Fruit fly (Drosophila melanogaster): ENCODE results near the gene br.

DNA sequence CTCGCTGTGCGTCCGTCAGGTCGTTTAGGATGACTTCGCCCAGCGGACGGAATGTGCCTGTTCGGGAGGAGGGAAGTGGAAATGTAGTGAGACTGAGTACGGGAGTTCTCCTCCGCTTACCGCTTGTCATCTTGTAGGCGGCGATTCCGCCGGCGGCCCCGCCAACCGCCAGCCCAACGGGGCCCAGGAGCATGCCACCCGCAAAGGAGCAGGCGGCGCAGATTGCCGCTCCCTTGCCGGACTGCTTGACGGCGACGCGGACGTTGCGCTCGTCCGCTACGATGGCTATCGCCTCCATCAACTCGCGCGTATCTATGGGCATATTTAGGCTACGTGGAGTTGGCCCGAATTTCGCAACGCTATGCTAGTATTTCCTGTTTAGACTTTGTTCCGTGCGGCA is 93.8 kb downstream of the br start, which contains the start of gene Mur2B:
- TF ChIP-seq sage (GFP tag; optimal IDR thresholded peaks at IDR 0.05): no peak
- no peak for TF ChIP-seq pan (optimal IDR thresholded peaks at IDR 0.05)
- no peak for TF ChIP-seq Dfd (GFP tag; optimal IDR thresholded peaks at IDR 0.05)
- no peak for TF ChIP-seq usp (GFP tag; optimal IDR thresholded peaks at IDR 0.05)
- TF ChIP-seq h (GFP tag; optimal IDR thresholded peaks at IDR 0.05): no peak
- no peak for TF ChIP-seq lola (GFP tag; optimal IDR thresholded peaks at IDR 0.05)
- TF ChIP-seq Hr78 (GFP tag; optimal IDR thresholded peaks at IDR 0.05): no peak
- TF ChIP-seq HLH106 (tag; optimal IDR thresholded peaks at IDR 0.05): no peak
- TF ChIP-seq Myc (optimal IDR thresholded peaks at IDR 0.05): no peak
- TF ChIP-seq psq (GFP tag; optimal IDR thresholded peaks at IDR 0.05): no peak
- TF ChIP-seq jim (GFP tag; optimal IDR thresholded peaks at IDR 0.05): no peak
- TF ChIP-seq fru (GFP tag; optimal IDR thresholded peaks at IDR 0.05): no peak
